Fruit fly (Drosophila melanogaster): ENCODE results near the gene zormin.

zormin gene

DNA sequence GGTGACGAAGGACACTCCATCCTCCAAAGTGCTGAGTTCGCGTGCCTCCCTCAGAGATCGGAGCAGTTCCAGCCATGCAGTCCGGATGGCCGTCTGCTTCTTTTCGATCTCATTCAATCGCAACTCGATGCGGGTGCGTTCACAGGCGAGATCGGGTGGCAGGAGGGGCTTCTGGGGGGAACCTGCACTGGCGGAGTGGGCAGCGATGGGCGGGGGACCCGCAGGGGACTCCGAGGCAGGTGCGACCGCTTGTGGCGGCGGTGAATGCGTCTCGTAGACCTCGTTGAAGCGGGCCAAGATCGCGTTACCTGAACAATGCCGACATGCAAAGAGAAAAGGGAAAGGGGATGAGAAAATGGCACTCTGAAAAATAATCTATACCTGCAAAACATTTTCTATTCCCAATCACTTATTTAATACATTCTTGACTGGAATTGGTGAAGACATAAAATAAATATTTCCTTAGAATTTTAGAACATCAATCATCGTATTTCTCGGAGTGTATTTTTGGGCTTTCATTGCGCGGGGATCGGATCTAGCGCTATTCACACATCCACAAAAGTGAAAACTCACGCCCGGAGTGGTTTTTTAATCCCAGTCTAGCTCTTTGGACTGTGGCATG lies 7.3 kb upstream of the zormin start (continued):
- TF ChIP-seq ac (GFP tag; optimal IDR thresholded peaks at IDR 0.05) (no peak), ci (GFP tag; IDR thresholded peaks at IDR 0.05) (peak; percentile 84), Ptx1 (GFP tag; IDR thresholded peaks at IDR 0.05) (peak; percentile 35; the same call in 1 of the 2 replicates), CG17361 (GFP tag; IDR thresholded peaks at IDR 0.05) (peak; percentile 64), fd3F (GFP tag; optimal IDR thresholded peaks at IDR 0.05) (no peak), her (GFP tag; optimal IDR thresholded peaks at IDR 0.05) (no peak), Abd-B (GFP tag; optimal IDR thresholded peaks at IDR 0.05) (peak; percentile 20), CG8944 (GFP tag; optimal IDR thresholded peaks at IDR 0.05) (no peak), pum (GFP tag; optimal IDR thresholded peaks at IDR 0.05) (no peak), dan (GFP tag; IDR thresholded peaks at IDR 0.05) (no peak), CG9215 (GFP tag; IDR thresholded peaks at IDR 0.05) (no peak), NfI (GFP tag; optimal IDR thresholded peaks at IDR 0.05) (no peak), CG4328 (GFP tag; optimal IDR thresholded peaks at IDR 0.05) (no peak), tup (GFP tag; optimal IDR thresholded peaks at IDR 0.05) (no peak), Dref (GFP tag; IDR thresholded peaks at IDR 0.05) (no peak), tin (GFP tag; optimal IDR thresholded peaks at IDR 0.05) (peak; percentile 43), CG11560 (tag; IDR thresholded peaks at IDR 0.05) (no peak), CG9932 (GFP tag; IDR thresholded peaks at IDR 0.05) (no peak), vnd (GFP tag; IDR thresholded peaks at IDR 0.05; ENCODE audit: partially characterized antibody) (no peak), CG6689 (GFP tag; IDR thresholded peaks at IDR 0.05) (peak; percentile 10; the same call in 1 of the 2 replicates), pros (GFP tag; optimal IDR thresholded peaks at IDR 0.05) (no peak), CG33213 (GFP tag; optimal IDR thresholded peaks at IDR 0.05) (no peak), Gsc (GFP tag; IDR thresholded peaks at IDR 0.05) (0 out of 2 replicates have a peak, but pooled peaks have one; percentile 11), Xbp1 (GFP tag; optimal IDR thresholded peaks at IDR 0.05) (peak; percentile 47), Asciz (GFP tag; optimal IDR thresholded peaks at IDR 0.05) (peak; percentile 54), CG4404 (GFP tag; IDR thresholded peaks at IDR 0.05) (0 out of 2 replicates have a peak, but pooled peaks have one; percentile 19), ftz-f1 (GFP tag; optimal IDR thresholded peaks at IDR 0.05) (no peak), Eip74EF (GFP tag; optimal IDR thresholded peaks at IDR 0.05) (peak in 1 of 2 experiments; percentile 37), CG10565 (GFP tag; optimal IDR thresholded peaks at IDR 0.05) (no peak), CG8765 (GFP tag; IDR thresholded peaks at IDR 0.05) (no peak), CG17612 (GFP tag; IDR thresholded peaks at IDR 0.05) (no peak)

DNA sequence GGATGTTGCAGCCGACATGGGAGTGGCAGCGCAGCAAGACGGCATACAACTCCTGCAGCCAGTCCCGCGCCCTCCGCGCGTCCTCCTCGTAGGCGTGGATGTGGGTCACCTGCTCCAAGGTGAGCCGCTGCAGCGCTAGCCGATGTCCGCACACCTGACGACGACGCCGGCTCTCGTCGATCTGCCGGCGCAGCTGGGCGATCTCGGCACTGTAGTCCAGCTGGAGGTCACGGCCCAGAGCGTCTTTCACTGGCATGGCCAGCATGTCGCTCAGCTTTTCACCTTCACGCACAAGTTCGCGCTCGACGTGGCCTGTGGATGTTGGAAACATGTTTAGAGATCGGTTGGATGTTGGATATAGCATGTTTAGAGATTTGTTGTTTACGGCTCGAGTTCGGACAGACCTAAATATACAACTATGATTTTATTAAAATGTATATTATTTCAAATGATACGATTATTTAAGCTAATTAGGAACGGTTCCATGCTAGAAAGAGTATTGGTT lies 6.0 kb upstream of the zormin start:
- TF ChIP-seq CG34376 (GFP tag; optimal IDR thresholded peaks at IDR 0.05) (no peak), CG6272 (GFP tag; IDR thresholded peaks at IDR 0.05) (peak; percentile 26; the same call in 1 of the 2 replicates), usp (GFP tag; optimal IDR thresholded peaks at IDR 0.05) (no peak), Aef1 (GFP tag; IDR thresholded peaks at IDR 0.05) (no peak), ci (GFP tag; IDR thresholded peaks at IDR 0.05) (0 out of 3 replicates have a peak, but pooled peaks have one; percentile 42), CG12299 (tag; optimal IDR thresholded peaks at IDR 0.05) (no peak), CG8924 (tag; optimal IDR thresholded peaks at IDR 0.05) (no peak), CG17359 (tag; optimal IDR thresholded peaks at IDR 0.05) (no peak), Blimp-1 (GFP tag; optimal IDR thresholded peaks at IDR 0.05) (no peak), Xbp1 (GFP tag; optimal IDR thresholded peaks at IDR 0.05) (no peak), odd (GFP tag; optimal IDR thresholded peaks at IDR 0.05) (no peak), CG10979 (tag; optimal IDR thresholded peaks at IDR 0.05) (no peak), CG1602 (GFP tag; optimal IDR thresholded peaks at IDR 0.05) (no peak), CG4328 (GFP tag; optimal IDR thresholded peaks at IDR 0.05) (no peak), Dip3 (GFP tag; optimal IDR thresholded peaks at IDR 0.05) (no peak), Hey (tag; optimal IDR thresholded peaks at IDR 0.05) (no peak), NFAT (GFP tag; IDR thresholded peaks at IDR 0.05) (no peak), CG5180 (GFP tag; optimal IDR thresholded peaks at IDR 0.05) (peak; percentile 97), Med (GFP tag) (peak; percentile 57), ash1 (GFP tag; optimal IDR thresholded peaks at IDR 0.05) (no peak), Eip74EF (GFP tag; optimal IDR thresholded peaks at IDR 0.05) (no peak), az2 (GFP tag; optimal IDR thresholded peaks at IDR 0.05) (no peak), CG11085 (GFP tag; IDR thresholded peaks at IDR 0.05) (no peak)

Data from whole organism, embryonic.